Worm (Caenorhabditis elegans): ENCODE results near the gene F13D12.5.

Gene F13D12.5

ce11 chrII:11726470-11727106, at the start of gene F13D12.5:
TSS of gene F13D12.5 (plus strand) at chrII:11726814.
- no peak for TF ChIP-seq nhr-23 (tag; optimal IDR thresholded peaks at IDR 0.05)
- no peak for TF ChIP-seq nhr-12 (tag; optimal IDR thresholded peaks at IDR 0.05)
- TF ChIP-seq fkh-2 (tag; optimal IDR thresholded peaks at IDR 0.05), result no peak
- no peak for TF ChIP-seq nhr-76 (tag; optimal IDR thresholded peaks at IDR 0.05)
- no peak for TF ChIP-seq mdl-1 (tag; optimal IDR thresholded peaks at IDR 0.05)
- TF ChIP-seq ztf-11 (tag; optimal IDR thresholded peaks at IDR 0.05), result no peak
- no peak for TF ChIP-seq snpc-4 (tag; optimal IDR thresholded peaks at IDR 0.05)
- no peak for TF ChIP-seq pha-4 (tag; optimal IDR thresholded peaks at IDR 0.05)
- no peak for TF ChIP-seq jun-1 (tag; optimal IDR thresholded peaks at IDR 0.05)
- TF ChIP-seq ama-1 (optimal IDR thresholded peaks at IDR 0.05), result no peak
- TF ChIP-seq fkh-10 (GFP tag; optimal IDR thresholded peaks at IDR 0.05), result no peak
- no peak for TF ChIP-seq ZK546.5 (tag; optimal IDR thresholded peaks at IDR 0.05)
- no peak for TF ChIP-seq aly-2 (tag; optimal IDR thresholded peaks at IDR 0.05)
- TF ChIP-seq nhr-237 (tag; optimal IDR thresholded peaks at IDR 0.05), result no peak
- TF ChIP-seq fos-1 (tag; optimal IDR thresholded peaks at IDR 0.05), result no peak
- no peak for TF ChIP-seq nhr-11 (tag; optimal IDR thresholded peaks at IDR 0.05)
- no peak for TF ChIP-seq nhr-43 (tag; optimal IDR thresholded peaks at IDR 0.05; ENCODE audit: poor library complexity, severe bottlenecking)
- TF ChIP-seq elt-1 (tag; optimal IDR thresholded peaks at IDR 0.05), result no peak

ce11 chrII:11680220-11680619, 46.4 kb upstream of the F13D12.5 start:
- no peak for TF ChIP-seq R02D3.7 (tag; optimal IDR thresholded peaks at IDR 0.05)
- no peak for TF ChIP-seq ztf-11 (tag; optimal IDR thresholded peaks at IDR 0.05)
- TF ChIP-seq lin-39 (tag; optimal IDR thresholded peaks at IDR 0.05), result no peak
- no peak for TF ChIP-seq nhr-12 (tag; optimal IDR thresholded peaks at IDR 0.05)
- TF ChIP-seq skn-1 (tag; optimal IDR thresholded peaks at IDR 0.05), result no peak
- no peak for TF ChIP-seq egl-27 (tag; optimal IDR thresholded peaks at IDR 0.05)
- TF ChIP-seq pqm-1 (tag; optimal IDR thresholded peaks at IDR 0.05), result no peak
- no peak for TF ChIP-seq eor-1 (tag; optimal IDR thresholded peaks at IDR 0.05)
- TF ChIP-seq aly-2 (tag; optimal IDR thresholded peaks at IDR 0.05), result no peak
- no peak for TF ChIP-seq zag-1 (tag; optimal IDR thresholded peaks at IDR 0.05)
- TF ChIP-seq nhr-76 (tag; optimal IDR thresholded peaks at IDR 0.05), result no peak
- TF ChIP-seq pha-4 (tag; optimal IDR thresholded peaks at IDR 0.05), result no peak
- no peak for TF ChIP-seq fkh-10 (GFP tag; optimal IDR thresholded peaks at IDR 0.05)
- TF ChIP-seq elt-1 (tag; optimal IDR thresholded peaks at IDR 0.05), result no peak
- no peak for TF ChIP-seq mml-1 (tag; optimal IDR thresholded peaks at IDR 0.05)
- no peak for TF ChIP-seq elt-3 (tag; optimal IDR thresholded peaks at IDR 0.05)
- no peak for TF ChIP-seq elt-2 (tag; optimal IDR thresholded peaks at IDR 0.05)
- TF ChIP-seq mdl-1 (tag; optimal IDR thresholded peaks at IDR 0.05), result no peak

DNA sequence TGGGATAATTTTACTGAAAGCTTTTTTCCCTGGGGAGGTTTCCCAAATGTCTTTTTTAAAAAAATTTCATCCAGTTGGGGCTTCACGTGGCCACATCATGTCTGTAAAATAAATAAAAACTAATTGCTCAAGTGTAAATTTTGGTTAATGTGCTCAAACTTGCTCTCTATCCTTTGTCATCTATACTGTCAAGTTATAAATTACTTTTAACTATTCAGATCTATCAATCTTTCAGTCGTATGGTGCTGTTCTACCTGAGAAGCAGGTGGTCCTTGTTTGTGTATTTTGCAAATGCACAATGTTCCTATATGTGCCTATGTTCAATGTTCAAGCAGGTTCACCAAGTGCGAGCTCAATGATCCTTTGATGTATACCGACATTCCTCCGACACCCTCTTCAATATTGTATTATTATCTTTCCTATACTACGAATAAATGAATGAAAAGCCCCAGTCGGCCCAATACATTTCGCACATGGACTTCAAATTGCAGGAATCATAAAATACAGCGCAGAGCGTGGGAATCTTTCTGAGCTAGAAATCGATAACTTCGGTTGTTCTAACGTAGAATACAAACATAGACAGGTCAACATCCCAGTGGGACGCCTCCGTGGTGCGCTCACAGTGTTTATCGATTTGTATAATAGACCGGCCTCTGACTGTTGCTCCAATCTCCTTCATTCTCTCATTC, 45.3 kb upstream of the F13D12.5 start, which contains the start of the genes sfxn-1.4 and C47D12.4:
sfxn-1.4 (minus strand) TSS at position 101 of the 689 bp plus-strand sequence.
C47D12.4 (plus strand) TSS at position 639 of the 689 bp plus-strand sequence.
- TF ChIP-seq fkh-10 (GFP tag; optimal IDR thresholded peaks at IDR 0.05) (no peak), lsy-12 (tag; optimal IDR thresholded peaks at IDR 0.05) (no peak)

ce11 chrII:11685177-11685576, 41.4 kb upstream of the F13D12.5 start, which contains the start of gene C47D12.5:
TSS of gene C47D12.5 (minus strand) at chrII:11685277.
- TF ChIP-seq aly-2 (tag; optimal IDR thresholded peaks at IDR 0.05) (no peak), pqm-1 (tag; optimal IDR thresholded peaks at IDR 0.05) (no peak), nhr-43 (tag; optimal IDR thresholded peaks at IDR 0.05; ENCODE audit: poor library complexity, severe bottlenecking) (no peak), daf-12 (tag; optimal IDR thresholded peaks at IDR 0.05) (no peak), fkh-10 (GFP tag; optimal IDR thresholded peaks at IDR 0.05) (no peak), tbx-2 (tag; optimal IDR thresholded peaks at IDR 0.05) (no peak), elt-2 (tag; optimal IDR thresholded peaks at IDR 0.05) (no peak), egl-5 (tag; optimal IDR thresholded peaks at IDR 0.05) (no peak), nhr-12 (tag; optimal IDR thresholded peaks at IDR 0.05) (no peak), nhr-11 (tag; optimal IDR thresholded peaks at IDR 0.05) (no peak), unc-39 (tag; optimal IDR thresholded peaks at IDR 0.05) (no peak), snpc-4 (tag; optimal IDR thresholded peaks at IDR 0.05) (no peak), nhr-23 (tag; optimal IDR thresholded peaks at IDR 0.05) (no peak), egl-27 (tag; optimal IDR thresholded peaks at IDR 0.05) (no peak)
